Fruit fly (Drosophila melanogaster) whole organism, embryonic: ENCODE data around the gene natalisin.

Source experiments
- Awh ChIP-seq: fragments of 200-800 bp; sonication (Bioruptor generic); IDR thresholded peaks from 2 replicates; pipeline ENCODE4, ENCODE4 v1.3.6; 2022; ENCODE audit warnings: missing biosample characterization, missing genetic modification characterization
- B-H2 ChIP-seq: fragments of 200-800 bp; sonication (Bioruptor generic); optimal IDR thresholded peaks from 2 replicates; lab custom pipeline; 2018; ENCODE audit warnings: missing biosample characterization, mild to moderate bottlenecking, missing genetic modification characterization
- CG10366 ChIP-seq: fragments of 200-800 bp; sonication (Bioruptor generic); IDR thresholded peaks from 2 replicates; pipeline ENCODE4 v1.3.6; 2022; ENCODE audit warnings: missing biosample characterization, missing genetic modification characterization
- CG11085 ChIP-seq: fragments of 200-800 bp; sonication (Bioruptor generic); IDR thresholded peaks from 2 replicates; pipeline ENCODE4 v1.3.6; 2022; ENCODE audit warnings: missing biosample characterization, missing genetic modification characterization
- CG11696 ChIP-seq: fragments of 200-800 bp; sonication (Bioruptor generic); IDR thresholded peaks from 2 replicates; pipeline ENCODE4 v1.3.6; 2022; ENCODE audit warnings: missing biosample characterization, missing genetic modification characterization
- CG12391 ChIP-seq: fragments of 200-800 bp; sonication (Bioruptor generic); optimal IDR thresholded peaks from 3 replicates; lab custom pipeline; 2018; ENCODE audit warnings: missing biosample characterization, mild to moderate bottlenecking, missing genetic modification characterization, moderate library complexity
- CG14710 ChIP-seq: fragments of 200-800 bp; sonication (Bioruptor generic); optimal IDR thresholded peaks from 3 replicates; lab custom pipeline; 2019; ENCODE audit warnings: missing biosample characterization, mild to moderate bottlenecking, missing genetic modification characterization, moderate library complexity
- CG15011 ChIP-seq: fragments of 200-800 bp; sonication (Bioruptor generic); optimal IDR thresholded peaks from 3 replicates; lab custom pipeline; 2018; ENCODE audit warnings: missing biosample characterization, mild to moderate bottlenecking, missing genetic modification characterization
- CG1603 ChIP-seq: fragments of 200-800 bp; sonication (Bioruptor generic); optimal IDR thresholded peaks from 2 replicates; lab custom pipeline; 2019; ENCODE audit warnings: missing biosample characterization, mild to moderate bottlenecking, missing genetic modification characterization, moderate library complexity
- CG17328 ChIP-seq: fragments of 200-800 bp; sonication (Bioruptor generic); IDR thresholded peaks from 2 replicates; pipeline ENCODE4 v1.3.6; 2022; ENCODE audit warnings: missing biosample characterization, missing genetic modification characterization
- CG17612 ChIP-seq: fragments of 200-800 bp; sonication (Bioruptor generic); IDR thresholded peaks from 2 replicates; pipeline ENCODE4 v1.3.6; 2022; ENCODE audit warnings: missing biosample characterization, missing genetic modification characterization
- CG18599 ChIP-seq: fragments of 200-800 bp; sonication (Bioruptor generic); optimal IDR thresholded peaks from 3 replicates; lab custom pipeline; 2017; ENCODE audit warnings: missing biosample characterization, missing genetic modification characterization, mild to moderate bottlenecking, moderate library complexity, missing genetic modification reagents
- CG33213 ChIP-seq: fragments of 200-800 bp; sonication (Bioruptor generic); optimal IDR thresholded peaks from 3 replicates; lab custom pipeline; 2016; ENCODE audit warnings: missing biosample characterization, missing genetic modification characterization
- CG3407 ChIP-seq: fragments of 200-800 bp; sonication (Bioruptor generic); optimal IDR thresholded peaks from 2 replicates; lab custom pipeline; 2018; ENCODE audit warnings: missing biosample characterization, mild to moderate bottlenecking, missing genetic modification characterization
- CG4328 ChIP-seq: fragments of 200-800 bp; sonication (Bioruptor generic); optimal IDR thresholded peaks from 3 replicates; lab custom pipeline; 2017; ENCODE audit warnings: missing biosample characterization, missing genetic modification reagents, missing genetic modification characterization
- CG4707 ChIP-seq: fragments of 200-800 bp; sonication (Bioruptor generic); optimal IDR thresholded peaks from 2 replicates; lab custom pipeline; 2018; ENCODE audit warnings: missing biosample characterization, mild to moderate bottlenecking, missing genetic modification characterization, moderate library complexity
- CG5953 ChIP-seq: fragments of 200-800 bp; sonication (Bioruptor generic); IDR thresholded peaks from 2 replicates; pipeline ENCODE4 v1.3.6; 2022; ENCODE audit warnings: missing biosample characterization, missing genetic modification characterization
- CG7745 ChIP-seq: fragments of 200-800 bp; sonication (Bioruptor generic); optimal IDR thresholded peaks from 2 replicates; lab custom pipeline; 2018; ENCODE audit warnings: missing biosample characterization, mild to moderate bottlenecking, missing genetic modification characterization, moderate library complexity
- CTCF ChIP-seq: fragments of 200-800 bp; sonication (Bioruptor generic); optimal IDR thresholded peaks from 2 replicates; lab custom pipeline; 2017; ENCODE audit warnings: missing biosample characterization, mild to moderate bottlenecking, missing genetic modification characterization, moderate library complexity
- Chrac-16 ChIP-seq: fragments of 200-800 bp; sonication (Bioruptor generic); optimal IDR thresholded peaks from 3 replicates; lab custom pipeline; 2016; ENCODE audit warnings: missing biosample characterization, missing genetic modification characterization
- Dip2 ChIP-seq: fragments of 200-800 bp; sonication (Bioruptor generic); IDR thresholded peaks from 2 replicates; pipeline ENCODE4 v1.3.6; 2022; ENCODE audit warnings: missing biosample characterization, missing genetic modification characterization
- Dref ChIP-seq: fragments of 200-800 bp; sonication (Bioruptor generic); IDR thresholded peaks from 2 replicates; pipeline ENCODE4 v1.3.6; 2022; ENCODE audit warnings: missing biosample characterization, missing genetic modification characterization
- HLH54F ChIP-seq: fragments of 200-800 bp; sonication (Bioruptor generic); optimal IDR thresholded peaks from 3 replicates; lab custom pipeline; 2016; ENCODE audit warnings: missing biosample characterization, missing genetic modification characterization
- Med ChIP-seq: fragments of 200-800 bp; sonication (Bioruptor generic); peaks from one replicate; lab custom pipeline; 2016; ENCODE audit warnings: missing biosample characterization, missing genetic modification characterization, mild to moderate bottlenecking, inconsistent platforms, moderate library complexity
- Mes4 ChIP-seq: fragments of 200-800 bp; sonication (Bioruptor generic); optimal IDR thresholded peaks from 2 replicates; lab custom pipeline; 2016; ENCODE audit warnings: missing biosample characterization, missing genetic modification characterization
- NFAT ChIP-seq: fragments of 200-800 bp; sonication (Bioruptor generic); IDR thresholded peaks from 2 replicates; pipeline ENCODE4 v1.3.6; 2022; ENCODE audit warnings: missing biosample characterization, missing genetic modification characterization
- Nf-YC ChIP-seq: fragments of 200-800 bp; optimal IDR thresholded peaks from 3 replicates; lab custom pipeline; 2019; ENCODE audit warnings: missing biosample characterization, mild to moderate bottlenecking, missing genetic modification characterization, moderate library complexity
- Poxn ChIP-seq: fragments of 200-800 bp; sonication (Bioruptor generic); IDR thresholded peaks from 2 replicates; pipeline ENCODE4 v1.3.6; 2022; ENCODE audit warnings: missing biosample characterization, missing genetic modification characterization
- Rfx ChIP-seq: fragments of 200-800 bp; sonication (Bioruptor generic); IDR thresholded peaks from 2 replicates; pipeline ENCODE4 v1.3.6; 2022; ENCODE audit warnings: missing biosample characterization, missing genetic modification characterization
- Usf ChIP-seq: fragments of 200-800 bp; sonication (Bioruptor generic); optimal IDR thresholded peaks from 2 replicates; lab custom pipeline; 2017; ENCODE audit warnings: missing genotype, missing biosample characterization, missing genetic modification characterization
- Xrp1 ChIP-seq: fragments of 200-800 bp; sonication (Bioruptor generic); IDR thresholded peaks from 2 replicates; pipeline ENCODE4 v1.3.6; 2022; ENCODE audit warnings: missing biosample characterization, missing genetic modification characterization
- YL-1 ChIP-seq: fragments of 200-800 bp; sonication (Bioruptor generic); optimal IDR thresholded peaks from 3 replicates; lab custom pipeline; 2017; ENCODE audit warnings: missing biosample characterization, mild to moderate bottlenecking, missing genetic modification characterization
- aop ChIP-seq: fragments of 200-800 bp; sonication (Bioruptor generic); IDR thresholded peaks from 2 replicates; pipeline ENCODE4 v1.3.6; 2022; ENCODE audit warnings: missing biosample characterization, missing genetic modification characterization
- ase ChIP-seq: fragments of 200-800 bp; sonication (Bioruptor generic); IDR thresholded peaks from 3 replicates; pipeline ENCODE4 v1.3.6; 2022; ENCODE audit warnings: missing biosample characterization, missing genetic modification characterization
- az2 ChIP-seq: fragments of 200-800 bp; sonication (Bioruptor generic); optimal IDR thresholded peaks from 3 replicates; lab custom pipeline; 2016; ENCODE audit warnings: missing biosample characterization, missing genetic modification characterization
- crc ChIP-seq: fragments of 200-800 bp; sonication (Bioruptor generic); optimal IDR thresholded peaks from 2 replicates; lab custom pipeline; 2016; ENCODE audit warnings: missing biosample characterization, missing genetic modification characterization
- crol ChIP-seq: fragments of 200-800 bp; sonication (Bioruptor generic); IDR thresholded peaks from 2 replicates; pipeline ENCODE4 v1.3.6; 2022; ENCODE audit warnings: missing biosample characterization, missing genetic modification characterization
- dan ChIP-seq: fragments of 200-800 bp; sonication (Bioruptor generic); IDR thresholded peaks from 2 replicates; pipeline ENCODE4 v1.3.6; 2022; ENCODE audit warnings: missing biosample characterization, missing genetic modification characterization
- fd64A ChIP-seq: fragments of 200-800 bp; sonication (Bioruptor generic); optimal IDR thresholded peaks from 3 replicates; lab custom pipeline; 2018; ENCODE audit warnings: missing biosample characterization, mild to moderate bottlenecking, missing genetic modification characterization
- ken ChIP-seq: fragments of 200-800 bp; sonication (Bioruptor generic); IDR thresholded peaks from 3 replicates; pipeline ENCODE4 v1.3.6; 2022; ENCODE audit warnings: missing biosample characterization, missing genetic modification characterization
- lab ChIP-seq: fragments of 200-800 bp; sonication (Bioruptor generic); optimal IDR thresholded peaks from 3 replicates; lab custom pipeline; 2017; ENCODE audit warnings: missing biosample characterization, missing genetic modification characterization, mild to moderate bottlenecking, moderate library complexity, missing genetic modification reagents
- lbe ChIP-seq: fragments of 200-800 bp; sonication (Bioruptor generic); optimal IDR thresholded peaks from 2 replicates; lab custom pipeline; 2016; ENCODE audit warnings: missing biosample characterization, mild to moderate bottlenecking, missing genetic modification characterization
- lilli ChIP-seq: fragments of 200-800 bp; sonication (Bioruptor generic); optimal IDR thresholded peaks from 3 replicates; lab custom pipeline; 2016; ENCODE audit warnings: missing biosample characterization, missing genetic modification characterization
- pho ChIP-seq: fragments of 200-800 bp; sonication (Bioruptor generic); optimal IDR thresholded peaks from 2 replicates; lab custom pipeline; 2016; ENCODE audit warnings: missing biosample characterization, missing genetic modification characterization
- repo ChIP-seq: fragments of 200-800 bp; sonication (Bioruptor generic); optimal IDR thresholded peaks from 2 replicates; lab custom pipeline; 2016; ENCODE audit warnings: missing biosample characterization, missing genetic modification characterization
- sens ChIP-seq: fragments of 200-800 bp; sonication (Bioruptor generic); peaks from one replicate; lab custom pipeline; 2016; ENCODE audit warnings: missing biosample characterization, missing genetic modification characterization
- sna ChIP-seq: fragments of 200-800 bp; sonication (Bioruptor generic); IDR thresholded peaks from 2 replicates; pipeline ENCODE4 v1.3.6; 2022; ENCODE audit warnings: missing biosample characterization, missing genetic modification characterization; ENCODE audit not compliant: partially characterized antibody
- stwl ChIP-seq: fragments of 200-800 bp; sonication (Bioruptor generic); optimal IDR thresholded peaks from 3 replicates; lab custom pipeline; 2018; ENCODE audit warnings: missing biosample characterization, mild to moderate bottlenecking, missing genetic modification characterization, moderate library complexity
- ttk ChIP-seq: fragments of 200-800 bp; sonication (Bioruptor generic); IDR thresholded peaks from 2 replicates; pipeline ENCODE4 v2.1.2; 2022; ENCODE audit warnings: missing biosample characterization, missing genetic modification characterization
- tup ChIP-seq: fragments of 200-800 bp; sonication (Bioruptor generic); optimal IDR thresholded peaks from 2 replicates; lab custom pipeline; 2016; ENCODE audit warnings: missing biosample characterization, mild to moderate bottlenecking, missing genetic modification characterization, moderate library complexity
- usp ChIP-seq: fragments of >200 bp; optimal IDR thresholded peaks from 2 replicates; lab custom pipeline; 2017; ENCODE audit warnings: missing biosample characterization, missing genetic modification characterization
- vvl ChIP-seq: fragments of 200-800 bp; sonication (Bioruptor generic); IDR thresholded peaks from 2 replicates; pipeline ENCODE4 v1.3.6; 2022; ENCODE audit warnings: missing biosample characterization, missing genetic modification characterization

Gene natalisin

DNA sequence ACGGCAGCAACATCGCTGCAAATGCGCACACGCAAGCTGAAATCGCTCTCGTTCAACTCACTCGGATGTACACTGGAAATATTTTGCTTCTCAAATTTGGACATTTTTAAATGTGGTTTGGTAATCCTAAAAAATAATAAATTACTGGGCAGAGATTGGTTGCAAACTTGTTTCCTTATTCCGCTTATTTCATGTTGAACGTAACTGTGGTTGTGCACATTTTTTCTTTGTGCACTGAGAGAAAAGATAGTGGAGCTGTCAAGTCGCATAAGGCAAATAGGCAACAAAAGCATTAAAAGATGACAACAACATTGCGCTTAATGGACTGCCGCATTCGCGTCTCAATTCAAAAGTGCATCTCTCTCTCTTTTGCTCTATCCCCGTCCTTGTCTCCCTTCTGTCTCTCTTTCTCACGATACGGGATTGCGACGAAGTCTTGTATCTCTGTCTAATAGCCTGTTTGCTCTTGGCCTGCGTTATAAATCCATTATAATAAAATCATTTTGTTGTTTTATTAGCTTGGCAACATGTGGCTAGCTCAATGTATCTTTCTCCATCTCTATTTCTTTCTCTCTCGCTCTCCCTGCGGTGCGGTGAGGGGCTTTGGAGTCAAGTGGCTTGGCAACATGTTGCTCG lies 45.1 kb upstream of the natalisin start (continued):
- TF ChIP-seq crol (GFP tag; lab: Robert Waterston, UW) (peak; percentile 91), CG18599 (GFP tag; lab: Kevin White, UChicago) (peak; percentile 88), repo (peak; percentile 82), sna (GFP tag; lab: Robert Waterston, UW) (no peak), Mes4 (GFP tag; lab: Kevin White, UChicago) (peak; percentile 96), lbe (GFP tag; lab: Kevin White, UChicago) (no peak), NFAT (no peak; the same call in 1 of the 2 replicates), Awh (GFP tag; lab: Robert Waterston, UW) (peak; percentile 76), dan (GFP tag; lab: Robert Waterston, UW) (peak; percentile 61), ken (GFP tag; lab: Robert Waterston, UW) (peak; percentile 96), Usf (GFP tag; lab: Kevin White, UChicago) (peak; percentile 77), ttk (GFP tag; lab: Robert Waterston, UW) (peak; percentile 82), stwl (tag; lab: Kevin White, UChicago) (peak; percentile 3), CTCF (GFP tag; lab: Kevin White, UChicago) (no peak), Nf-YC (tag; lab: Kevin White, UChicago) (peak; percentile 49), CG11696 (GFP tag; lab: Robert Waterston, UW) (peak; percentile 48; the same call in 1 of the 2 replicates), CG10366 (GFP tag; lab: Robert Waterston, UW) (peak; percentile 97), CG7745 (peak; percentile 52), YL-1 (GFP tag; lab: Kevin White, UChicago) (peak; percentile 66), B-H2 (peak; percentile 65), lab (GFP tag; lab: Kevin White, UChicago) (peak; percentile 88), CG5953 (GFP tag; lab: Robert Waterston, UW) (peak; percentile 96), CG14710 (tag; lab: Kevin White, UChicago) (peak; percentile 76), CG11085 (GFP tag; lab: Robert Waterston, UW) (peak; percentile 86), Chrac-16 (GFP tag; lab: Kevin White, UChicago) (peak; percentile 95), HLH54F (GFP tag; lab: Kevin White, UChicago) (peak; percentile 94), aop (GFP tag; lab: Robert Waterston, UW) (peak; percentile 91), CG15011 (GFP tag; lab: Kevin White, UChicago) (peak; percentile 69), az2 (GFP tag; lab: Kevin White, UChicago) (peak; percentile 97), sens (GFP tag; lab: Kevin White, UChicago) (peak; percentile 100), CG1603 (tag; lab: Kevin White, UChicago) (peak; percentile 97), pho (GFP tag; lab: Kevin White, UChicago) (peak; percentile 95), tup (GFP tag; lab: Kevin White, UChicago) (peak; percentile 94), CG3407 (GFP tag; lab: Kevin White, UChicago) (peak; percentile 92), Med (GFP tag; lab: Kevin White, UChicago) (peak; percentile 98), crc (GFP tag; lab: Kevin White, UChicago) (peak; percentile 95), CG12391 (tag; lab: Kevin White, UChicago) (peak; percentile 95), CG17612 (GFP tag; lab: Robert Waterston, UW) (no peak), Poxn (GFP tag; lab: Robert Waterston, UW) (peak; percentile 43), Rfx (GFP tag; lab: Robert Waterston, UW) (peak; percentile 89), CG33213 (GFP tag; lab: Kevin White, UChicago) (peak; percentile 74), usp (GFP tag; lab: Kevin White, UChicago) (no peak), CG4328 (GFP tag; lab: Kevin White, UChicago) (peak; percentile 33), CG17328 (GFP tag; lab: Robert Waterston, UW) (peak; percentile 97), vvl (peak; percentile 95), ase (GFP tag; lab: Robert Waterston, UW) (peak; percentile 91), lilli (GFP tag; lab: Kevin White, UChicago) (peak; percentile 95), Dref (GFP tag; lab: Robert Waterston, UW) (no peak), Xrp1 (GFP tag; lab: Robert Waterston, UW) (peak; percentile 86), CG4707 (GFP tag; lab: Kevin White, UChicago) (peak; percentile 88), fd64A (GFP tag; lab: Kevin White, UChicago) (no peak), Dip2 (no peak)
